Worm (Caenorhabditis elegans): ENCODE data around the gene nstp-8.
A peak's percentile ranks its signal among the peaks of the same experiment; 100 is the strongest.

nstp-8 gene

DNA sequence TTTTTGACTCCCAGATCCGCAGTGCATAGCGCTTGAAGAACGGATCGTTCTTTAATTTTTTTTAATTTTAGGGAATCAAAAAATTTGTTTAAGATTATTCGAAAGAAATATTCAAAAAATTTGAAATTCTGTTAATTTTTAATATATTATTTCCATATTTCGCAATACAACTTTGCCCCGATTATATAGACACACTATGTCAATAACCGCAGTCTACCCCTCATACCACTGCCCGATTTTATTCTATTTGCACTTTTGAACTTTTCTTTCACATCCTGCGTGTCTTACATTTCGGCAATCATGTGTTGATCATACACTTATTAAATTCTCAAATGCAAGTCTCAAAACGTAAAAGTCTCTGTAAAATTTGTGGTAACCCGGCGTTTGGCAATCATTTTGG is 3.4 kb downstream of the nstp-8 start, which contains the start of gene nhr-56 (continued):
- TF ChIP-seq mdl-1 (tag; optimal IDR thresholded peaks at IDR 0.05) = peak in 1 of 2 experiments; percentile 49
- no peak for TF ChIP-seq attf-4 (tag; optimal IDR thresholded peaks at IDR 0.05)
- no peak for TF ChIP-seq lin-39 (tag; optimal IDR thresholded peaks at IDR 0.05)
- no peak for TF ChIP-seq nhr-111 (GFP tag; optimal IDR thresholded peaks at IDR 0.05)
- TF ChIP-seq F49E8.2 (tag; optimal IDR thresholded peaks at IDR 0.05; ENCODE audit: borderline replicate concordance) = no peak
- no peak for TF ChIP-seq zip-2 (tag; optimal IDR thresholded peaks at IDR 0.05)
- TF ChIP-seq jun-1 (tag; optimal IDR thresholded peaks at IDR 0.05) = no peak
- TF ChIP-seq skn-1 (tag; optimal IDR thresholded peaks at IDR 0.05) = no peak
- no peak for TF ChIP-seq php-3 (GFP tag; IDR thresholded peaks at IDR 0.05)
- no peak for TF ChIP-seq snpc-4 (tag; optimal IDR thresholded peaks at IDR 0.05)
- no peak for TF ChIP-seq aly-2 (tag; optimal IDR thresholded peaks at IDR 0.05)
- TF ChIP-seq lin-29 (GFP tag; IDR thresholded peaks at IDR 0.05) = no peak
- TF ChIP-seq nhr-77 (tag; optimal IDR thresholded peaks at IDR 0.05) = peak; percentile 71
- TF ChIP-seq zfp-3 (GFP tag; conservative IDR thresholded peaks at IDR 0.05) = no peak
- no peak for TF ChIP-seq ces-1 (GFP tag; optimal IDR thresholded peaks at IDR 0.05)
- TF ChIP-seq F10B5.3 (tag; optimal IDR thresholded peaks at IDR 0.05) = no peak
- TF ChIP-seq ztf-11 (tag; optimal IDR thresholded peaks at IDR 0.05) = no peak
- TF ChIP-seq daf-8 (GFP tag; IDR thresholded peaks at IDR 0.05) = no peak

DNA sequence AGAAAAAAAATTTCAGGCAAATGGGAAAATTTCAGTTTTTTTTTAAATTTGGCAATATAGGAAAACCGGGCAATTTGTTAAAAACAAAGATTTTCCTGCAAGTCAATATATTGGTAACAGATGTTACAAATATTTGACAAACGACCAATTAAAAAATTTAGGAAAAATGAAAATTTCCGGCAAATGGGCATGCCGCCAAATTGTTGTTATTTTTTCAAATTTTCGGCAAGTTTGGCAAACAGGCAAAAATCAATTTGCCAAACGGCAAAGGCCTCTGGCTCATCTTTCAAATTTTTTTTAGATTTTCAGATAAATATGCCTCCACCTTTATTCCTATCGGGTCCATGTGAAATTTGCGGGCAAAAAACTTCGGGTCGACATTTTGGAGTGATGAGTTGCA is 6.3 kb downstream of the nstp-8 start, which contains the start of gene nhr-128:
TSS of gene nhr-128 (plus strand) at position 301 of the 400 bp plus-strand sequence.
- TF ChIP-seq jun-1 (tag; optimal IDR thresholded peaks at IDR 0.05) = no peak
- no peak for TF ChIP-seq lin-39 (tag; optimal IDR thresholded peaks at IDR 0.05)
- no peak for TF ChIP-seq sdz-12 (GFP tag; optimal IDR thresholded peaks at IDR 0.05)
- no peak for TF ChIP-seq spr-3 (GFP tag; optimal IDR thresholded peaks at IDR 0.05)
- no peak for TF ChIP-seq nhr-77 (tag; optimal IDR thresholded peaks at IDR 0.05)
- no peak for TF ChIP-seq T20F7.1 (GFP tag; optimal IDR thresholded peaks at IDR 0.05)
- no peak for TF ChIP-seq dve-1 (tag; optimal IDR thresholded peaks at IDR 0.05; ENCODE audit: insufficient read depth)
- no peak for TF ChIP-seq rbr-2 (tag; optimal IDR thresholded peaks at IDR 0.05)
- TF ChIP-seq pqm-1 (tag; optimal IDR thresholded peaks at IDR 0.05) = no peak
- no peak for TF ChIP-seq lir-3 (tag; optimal IDR thresholded peaks at IDR 0.05)
- no peak for TF ChIP-seq unc-130 (GFP tag; optimal IDR thresholded peaks at IDR 0.05)
- TF ChIP-seq egl-27 (tag; optimal IDR thresholded peaks at IDR 0.05) = no peak
- no peak for TF ChIP-seq nhr-111 (GFP tag; optimal IDR thresholded peaks at IDR 0.05)
- TF ChIP-seq spr-1 (tag; optimal IDR thresholded peaks at IDR 0.05) = no peak
- no peak for TF ChIP-seq dmd-9 (GFP tag; IDR thresholded peaks at IDR 0.05)
- no peak for TF ChIP-seq mxl-3 (GFP tag; optimal IDR thresholded peaks at IDR 0.05)
- TF ChIP-seq D1046.2 (GFP tag; IDR thresholded peaks at IDR 0.05) = no peak
- no peak for TF ChIP-seq mep-1 (tag; optimal IDR thresholded peaks at IDR 0.05)

DNA sequence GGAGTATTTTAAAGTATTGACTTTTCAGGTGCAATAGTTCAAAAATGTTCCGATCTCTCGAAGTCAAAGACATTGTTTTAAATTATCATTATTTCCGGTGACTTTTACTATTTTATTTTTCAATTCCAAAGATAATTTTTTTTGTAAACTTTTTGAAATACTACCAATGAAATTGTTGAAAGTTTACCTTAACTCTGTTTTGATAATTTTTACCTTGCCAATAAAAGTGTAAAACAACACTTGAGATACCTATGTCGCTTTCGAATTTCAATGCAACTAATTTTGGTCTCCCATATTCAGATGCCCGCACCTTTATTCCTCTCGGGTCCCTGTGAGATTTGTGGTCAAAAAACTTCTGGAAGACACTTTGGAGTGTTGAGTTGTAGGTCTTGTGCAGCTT is 9.7 kb downstream of the nstp-8 start, which contains the start of gene nhr-103:
TSS of gene nhr-103 (plus strand) at position 301 of the 400 bp plus-strand sequence.
- TF ChIP-seq jun-1 (tag; optimal IDR thresholded peaks at IDR 0.05) = no peak
- no peak for TF ChIP-seq zfp-2 (tag; optimal IDR thresholded peaks at IDR 0.05)
- no peak for TF ChIP-seq nhr-28 (tag; optimal IDR thresholded peaks at IDR 0.05)
- no peak for TF ChIP-seq nhr-77 (tag; optimal IDR thresholded peaks at IDR 0.05)
- TF ChIP-seq fos-1 (tag; optimal IDR thresholded peaks at IDR 0.05) = no peak
- no peak for TF ChIP-seq lsy-2 (tag; optimal IDR thresholded peaks at IDR 0.05)
- TF ChIP-seq skn-1 (tag; optimal IDR thresholded peaks at IDR 0.05) = no peak
- TF ChIP-seq aly-2 (tag; optimal IDR thresholded peaks at IDR 0.05) = no peak
- TF ChIP-seq lin-15B (tag; optimal IDR thresholded peaks at IDR 0.05) = no peak
- TF ChIP-seq set-16 (GFP tag; IDR thresholded peaks at IDR 0.05) = no peak
- TF ChIP-seq madf-5 (GFP tag; IDR thresholded peaks at IDR 0.05) = no peak
- TF ChIP-seq ztf-11 (tag; optimal IDR thresholded peaks at IDR 0.05) = no peak
- TF ChIP-seq snpc-4 (tag; optimal IDR thresholded peaks at IDR 0.05) = no peak
- no peak for TF ChIP-seq nhr-237 (tag; optimal IDR thresholded peaks at IDR 0.05)
- TF ChIP-seq ceh-62 (tag; optimal IDR thresholded peaks at IDR 0.05) = no peak
- TF ChIP-seq lim-7 (GFP tag; IDR thresholded peaks at IDR 0.05) = no peak
- no peak for TF ChIP-seq nhr-102 (tag; optimal IDR thresholded peaks at IDR 0.05)
- no peak for TF ChIP-seq daf-8 (GFP tag; IDR thresholded peaks at IDR 0.05)
- no peak for TF ChIP-seq ZK546.5 (tag; optimal IDR thresholded peaks at IDR 0.05)
- no peak for TF ChIP-seq lin-38 (GFP tag; IDR thresholded peaks at IDR 0.05)

Measured in whole organism, L4 larva.